Fruit fly (Drosophila melanogaster) whole organism, embryonic: ENCODE results near the gene cmet.
A peak's percentile ranks its signal among the peaks of the same experiment; 100 is the strongest.

Source experiments
- Ada2b ChIP-seq: fragments of 200-800 bp; sonication (Bioruptor generic); IDR thresholded peaks from 2 replicates; pipeline ENCODE4 v1.3.6; 2022; ENCODE audit warnings: missing biosample characterization, missing genetic modification characterization
- CG12071 ChIP-seq: fragments of 200-800 bp; sonication (Bioruptor generic); optimal IDR thresholded peaks from 3 replicates; lab custom pipeline; 2018; ENCODE audit warnings: missing biosample characterization, mild to moderate bottlenecking, missing genetic modification characterization
- CG13287 ChIP-seq: fragments of 200-800 bp; sonication (Bioruptor generic); IDR thresholded peaks from 2 replicates; pipeline ENCODE4 v1.3.6; 2022; ENCODE audit warnings: missing biosample characterization, missing genetic modification characterization; ENCODE audit not compliant: partially characterized antibody
- CG13894 ChIP-seq: fragments of 200-800 bp; sonication (Bioruptor generic); optimal IDR thresholded peaks from 3 replicates; lab custom pipeline; 2018; ENCODE audit warnings: missing biosample characterization, mild to moderate bottlenecking, missing genetic modification characterization, moderate library complexity
- CG14441 ChIP-seq: fragments of 200-800 bp; sonication (Bioruptor generic); IDR thresholded peaks from 2 replicates; pipeline ENCODE4 v1.3.6; 2022; ENCODE audit warnings: missing biosample characterization, missing genetic modification characterization
- CG1647 ChIP-seq: fragments of 200-800 bp; sonication (Bioruptor generic); optimal IDR thresholded peaks from 3 replicates; lab custom pipeline; 2016; ENCODE audit warnings: missing biosample characterization, missing genetic modification characterization
- CG18599 ChIP-seq: fragments of 200-800 bp; sonication (Bioruptor generic); optimal IDR thresholded peaks from 3 replicates; lab custom pipeline; 2017; ENCODE audit warnings: missing biosample characterization, missing genetic modification characterization, mild to moderate bottlenecking, moderate library complexity, missing genetic modification reagents
- CG18619 ChIP-seq: fragments of 200-800 bp; sonication (Bioruptor generic); optimal IDR thresholded peaks from 3 replicates; lab custom pipeline; 2017; ENCODE audit warnings: missing biosample characterization, mild to moderate bottlenecking, missing genetic modification characterization
- CG31365 ChIP-seq: fragments of 200-800 bp; sonication (Bioruptor generic); optimal IDR thresholded peaks from 2 replicates; lab custom pipeline; 2018; ENCODE audit warnings: missing biosample characterization, mild to moderate bottlenecking, missing genetic modification characterization
- CG34224 ChIP-seq: fragments of 200-800 bp; sonication (Bioruptor generic); IDR thresholded peaks from 3 replicates; pipeline ENCODE4 v1.3.6; 2022; ENCODE audit warnings: missing biosample characterization, missing genetic modification characterization; ENCODE audit not compliant: partially characterized antibody
- CG4854 ChIP-seq: fragments of 200-800 bp; sonication (Bioruptor generic); optimal IDR thresholded peaks from 2 replicates; lab custom pipeline; 2016; ENCODE audit warnings: missing biosample characterization, missing genetic modification characterization, inconsistent platforms
- CG6765 ChIP-seq: fragments of 200-800 bp; sonication (Bioruptor generic); optimal IDR thresholded peaks from 3 replicates; lab custom pipeline; 2017; ENCODE audit warnings: missing biosample characterization, mild to moderate bottlenecking, missing genetic modification characterization
- CG7271 ChIP-seq: fragments of 200-800 bp; sonication (Bioruptor generic); optimal IDR thresholded peaks from 2 replicates; lab custom pipeline; 2018; ENCODE audit warnings: missing biosample characterization, mild to moderate bottlenecking, missing genetic modification characterization, moderate library complexity
- CG8290 ChIP-seq, 3 experiments: fragments of 200-800 bp; sonication (Bioruptor generic); optimal IDR thresholded peaks; 2 replicates each; lab custom pipeline; 2016 to 2019; ENCODE audit warnings: missing biosample characterization in 3 of 3, missing genetic modification characterization in 3 of 3, mild to moderate bottlenecking in 2 of 3, moderate library complexity in 1 of 3
- CG8765 ChIP-seq: fragments of 200-800 bp; sonication (Bioruptor generic); IDR thresholded peaks from 2 replicates; pipeline ENCODE4 v1.3.6; 2022; ENCODE audit warnings: missing biosample characterization, missing genetic modification characterization
- CG8944 ChIP-seq: fragments of 200-800 bp; sonication (Bioruptor generic); optimal IDR thresholded peaks from 3 replicates; lab custom pipeline; 2016; ENCODE audit warnings: missing biosample characterization, missing genetic modification characterization
- D19B ChIP-seq: fragments of 200-800 bp; sonication (Bioruptor generic); optimal IDR thresholded peaks from 2 replicates; lab custom pipeline; 2017; ENCODE audit warnings: missing biosample characterization, mild to moderate bottlenecking, missing genetic modification characterization
- Deaf1 ChIP-seq: fragments of 200-800 bp; optimal IDR thresholded peaks from 3 replicates; lab custom pipeline; 2019; ENCODE audit warnings: missing biosample characterization, mild to moderate bottlenecking, missing genetic modification characterization, moderate library complexity
- Dref ChIP-seq: fragments of 200-800 bp; sonication (Bioruptor generic); IDR thresholded peaks from 2 replicates; pipeline ENCODE4 v1.3.6; 2022; ENCODE audit warnings: missing biosample characterization, missing genetic modification characterization
- ERR ChIP-seq: fragments of 200-800 bp; sonication (Bioruptor generic); optimal IDR thresholded peaks from 2 replicates; lab custom pipeline; 2016; ENCODE audit warnings: missing biosample characterization, missing genetic modification characterization
- Ets97D ChIP-seq: fragments of 200-800 bp; sonication (Bioruptor generic); optimal IDR thresholded peaks from 3 replicates; lab custom pipeline; 2016; ENCODE audit warnings: missing biosample characterization, missing genetic modification characterization
- Gug ChIP-seq: fragments of 200-800 bp; sonication (Bioruptor generic); IDR thresholded peaks from 4 replicates; pipeline ENCODE4 v1.3.6; 2022; ENCODE audit warnings: missing biosample characterization, missing genetic modification characterization
- Hey ChIP-seq: fragments of 200-800 bp; sonication (Bioruptor generic); optimal IDR thresholded peaks from 3 replicates; lab custom pipeline; 2018; ENCODE audit warnings: missing biosample characterization, mild to moderate bottlenecking, missing genetic modification characterization
- Hr39 ChIP-seq: fragments of >200 bp; optimal IDR thresholded peaks from 2 replicates; lab custom pipeline; 2017
- NFAT ChIP-seq: fragments of 200-800 bp; sonication (Bioruptor generic); IDR thresholded peaks from 2 replicates; pipeline ENCODE4 v1.3.6; 2022; ENCODE audit warnings: missing biosample characterization, missing genetic modification characterization
- Opbp ChIP-seq: fragments of 200-800 bp; sonication (Bioruptor generic); IDR thresholded peaks from 3 replicates; pipeline ENCODE4 v1.3.6; 2022; ENCODE audit warnings: missing biosample characterization, missing genetic modification characterization; ENCODE audit not compliant: partially characterized antibody
- Optix ChIP-seq: fragments of 200-800 bp; sonication (Bioruptor generic); IDR thresholded peaks from 3 replicates; pipeline ENCODE4 v1.3.6; 2022; ENCODE audit warnings: missing biosample characterization, missing genetic modification characterization
- Poxn ChIP-seq: fragments of 200-800 bp; sonication (Bioruptor generic); IDR thresholded peaks from 2 replicates; pipeline ENCODE4 v1.3.6; 2022; ENCODE audit warnings: missing biosample characterization, missing genetic modification characterization
- Ravus ChIP-seq: fragments of 200-800 bp; sonication (Bioruptor generic); IDR thresholded peaks from 2 replicates; pipeline ENCODE4 v1.3.6; 2022; ENCODE audit warnings: missing biosample characterization, missing genetic modification characterization
- Rfx ChIP-seq: fragments of 200-800 bp; sonication (Bioruptor generic); IDR thresholded peaks from 2 replicates; pipeline ENCODE4 v1.3.6; 2022; ENCODE audit warnings: missing biosample characterization, missing genetic modification characterization
- Scr ChIP-seq: fragments of 200-800 bp; sonication (Bioruptor generic); IDR thresholded peaks from 2 replicates; pipeline ENCODE4 v1.3.6; 2022; ENCODE audit warnings: missing biosample characterization, missing genetic modification characterization; ENCODE audit not compliant: partially characterized antibody
- Vsx1 ChIP-seq: fragments of 200-800 bp; sonication (Bioruptor generic); optimal IDR thresholded peaks from 2 replicates; lab custom pipeline; 2017; ENCODE audit warnings: missing biosample characterization, mild to moderate bottlenecking, missing genetic modification characterization, missing genetic modification reagents
- ftz-f1 ChIP-seq: fragments of 200-800 bp; sonication (Bioruptor generic); optimal IDR thresholded peaks from 2 replicates; lab custom pipeline; 2016; ENCODE audit warnings: missing biosample characterization, missing genetic modification characterization
- gfzf ChIP-seq: fragments of 200-800 bp; sonication (Bioruptor generic); optimal IDR thresholded peaks from 2 replicates; lab custom pipeline; 2016; ENCODE audit warnings: missing biosample characterization, mild to moderate bottlenecking, missing genetic modification characterization, moderate library complexity
- grau ChIP-seq: fragments of 200-800 bp; optimal IDR thresholded peaks from 3 replicates; lab custom pipeline; 2019; ENCODE audit warnings: missing biosample characterization, mild to moderate bottlenecking, missing genetic modification characterization, moderate library complexity
- ham ChIP-seq: fragments of 200-800 bp; sonication (Bioruptor generic); IDR thresholded peaks from 2 replicates; pipeline ENCODE4 v1.3.6; 2022; ENCODE audit warnings: missing biosample characterization, missing genetic modification characterization
- ken ChIP-seq: fragments of 200-800 bp; sonication (Bioruptor generic); IDR thresholded peaks from 3 replicates; pipeline ENCODE4 v1.3.6; 2022; ENCODE audit warnings: missing biosample characterization, missing genetic modification characterization
- lmd ChIP-seq: fragments of 200-800 bp; sonication (Bioruptor generic); IDR thresholded peaks from 2 replicates; pipeline ENCODE4 v1.3.6; 2022; ENCODE audit warnings: missing biosample characterization, missing genetic modification characterization
- oc ChIP-seq: fragments of 200-800 bp; sonication (Bioruptor generic); optimal IDR thresholded peaks from 2 replicates; lab custom pipeline; 2018; ENCODE audit warnings: missing biosample characterization, mild to moderate bottlenecking, missing genetic modification characterization, moderate library complexity
- pfk ChIP-seq: fragments of 200-800 bp; sonication (Bioruptor generic); optimal IDR thresholded peaks from 2 replicates; lab custom pipeline; 2018; ENCODE audit warnings: missing biosample characterization, mild to moderate bottlenecking, missing genetic modification characterization, moderate library complexity
- phol ChIP-seq: fragments of 200-800 bp; sonication (Bioruptor generic); optimal IDR thresholded peaks from 3 replicates; lab custom pipeline; 2018; ENCODE audit warnings: missing biosample characterization, mild to moderate bottlenecking, missing genetic modification characterization, moderate library complexity
- ranshi ChIP-seq: fragments of 200-800 bp; sonication (Bioruptor generic); IDR thresholded peaks from 2 replicates; pipeline ENCODE4 v1.3.6; 2022; ENCODE audit warnings: missing biosample characterization, missing genetic modification characterization
- row ChIP-seq: fragments of 200-800 bp; sonication (Bioruptor generic); IDR thresholded peaks from 3 replicates; pipeline ENCODE4 v1.3.6; 2022; ENCODE audit warnings: missing biosample characterization, missing genetic modification characterization
- run ChIP-seq: fragments of 200-800 bp; sonication (Bioruptor generic); optimal IDR thresholded peaks from 3 replicates; lab custom pipeline; 2018; ENCODE audit warnings: missing biosample characterization, mild to moderate bottlenecking, missing genetic modification characterization
- salm ChIP-seq: fragments of 200-800 bp; sonication (Bioruptor generic); optimal IDR thresholded peaks from 2 replicates; lab custom pipeline; 2018; ENCODE audit warnings: missing biosample characterization, mild to moderate bottlenecking, missing genetic modification characterization
- sima ChIP-seq: fragments of 200-800 bp; sonication (Bioruptor generic); optimal IDR thresholded peaks from 2 replicates; lab custom pipeline; 2016; ENCODE audit warnings: missing biosample characterization, missing genetic modification characterization
- sna ChIP-seq: fragments of 200-800 bp; sonication (Bioruptor generic); IDR thresholded peaks from 2 replicates; pipeline ENCODE4 v1.3.6; 2022; ENCODE audit warnings: missing biosample characterization, missing genetic modification characterization; ENCODE audit not compliant: partially characterized antibody
- tap ChIP-seq: fragments of 200-800 bp; optimal IDR thresholded peaks from 3 replicates; lab custom pipeline; 2019; ENCODE audit warnings: missing biosample characterization, mild to moderate bottlenecking, missing genetic modification characterization, moderate library complexity
- unc-4 ChIP-seq: fragments of 200-800 bp; sonication (Bioruptor generic); IDR thresholded peaks from 2 replicates; pipeline ENCODE4 v1.3.6; 2022; ENCODE audit warnings: missing biosample characterization, missing genetic modification characterization; ENCODE audit not compliant: partially characterized antibody
- vfl ChIP-seq: fragments of 200-800 bp; sonication (Bioruptor generic); optimal IDR thresholded peaks from 2 replicates; lab custom pipeline; 2016; ENCODE audit warnings: missing biosample characterization, missing genetic modification characterization
- wor ChIP-seq: fragments of 200-800 bp; sonication (Bioruptor generic); IDR thresholded peaks from 2 replicates; pipeline ENCODE4 v1.3.6; 2022; ENCODE audit warnings: missing biosample characterization, missing genetic modification characterization
- yki ChIP-seq: fragments of >200 bp; optimal IDR thresholded peaks from 3 replicates; lab custom pipeline; 2018

Gene cmet

dm6 chr2L:11222079-11222478, 46.7 kb downstream of the cmet start (continued):
- no peak for TF ChIP-seq sna (GFP tag; lab: Robert Waterston, UW)
- TF ChIP-seq Hey (tag; lab: Kevin White, UChicago): no peak
- no peak for TF ChIP-seq Ets97D
- no peak for TF ChIP-seq ken (GFP tag; lab: Robert Waterston, UW)
- TF ChIP-seq CG1647 (GFP tag; lab: Kevin White, UChicago): no peak
- TF ChIP-seq Rfx: no peak
- no peak for TF ChIP-seq oc (tag; lab: Kevin White, UChicago)
- TF ChIP-seq ftz-f1 (GFP tag; lab: Kevin White, UChicago): no peak
- no peak for TF ChIP-seq CG12071 (GFP tag; lab: Kevin White, UChicago)
- no peak for TF ChIP-seq sima (GFP tag; lab: Kevin White, UChicago)
- TF ChIP-seq ERR: no peak
- peak; percentile 21 for TF ChIP-seq phol (tag; lab: Kevin White, UChicago)
- no peak for TF ChIP-seq CG14441
- TF ChIP-seq lmd (GFP tag; lab: Robert Waterston, UW): no peak
- no peak for TF ChIP-seq pfk
- TF ChIP-seq wor: no peak
- TF ChIP-seq yki (lab: Kevin White, UChicago): no peak
- no peak for TF ChIP-seq Vsx1 (GFP tag; lab: Kevin White, UChicago)
- 0 out of 4 replicates have a peak, but pooled peaks have one; percentile 26 for TF ChIP-seq Gug
- TF ChIP-seq vfl (GFP tag; lab: Kevin White, UChicago): no peak
- no peak for TF ChIP-seq Deaf1
- no peak for TF ChIP-seq CG31365
- no peak for TF ChIP-seq run (tag; lab: Kevin White, UChicago)
- TF ChIP-seq Ada2b (GFP tag; lab: Robert Waterston, UW): no peak
- TF ChIP-seq salm (tag; lab: Kevin White, UChicago): no peak
- no peak for TF ChIP-seq Optix (GFP tag; lab: Robert Waterston, UW)
- TF ChIP-seq tap (tag; lab: Kevin White, UChicago): no peak
- no peak for TF ChIP-seq NFAT (GFP tag; lab: Robert Waterston, UW)
- TF ChIP-seq Poxn (GFP tag; lab: Robert Waterston, UW): no peak
- no peak for TF ChIP-seq CG13894
- TF ChIP-seq CG8290 (GFP tag; optimal IDR thresholded peaks at IDR 0.05; lab: Kevin White, UChicago): no peak
- TF ChIP-seq CG8290 (tag; optimal IDR thresholded peaks at IDR 0.05; lab: Kevin White, UChicago): no peak
- no peak for TF ChIP-seq CG13287
- TF ChIP-seq row: peak; percentile 41; the same call in 2 of the 3 replicates
- no peak for TF ChIP-seq CG8944 (GFP tag; lab: Kevin White, UChicago)
- TF ChIP-seq Scr (GFP tag; lab: Robert Waterston, UW): no peak
- no peak for TF ChIP-seq CG6765 (GFP tag; lab: Kevin White, UChicago)
- TF ChIP-seq ranshi: no peak
- no peak for TF ChIP-seq ham
- peak; percentile 23 for TF ChIP-seq grau
- no peak for TF ChIP-seq Ravus (GFP tag; lab: Robert Waterston, UW)
- no peak for TF ChIP-seq Hr39 (lab: Kevin White, UChicago)
- TF ChIP-seq CG18619 (GFP tag; lab: Kevin White, UChicago): no peak
- 0 out of 2 replicates have a peak, but pooled peaks have one; percentile 21 for TF ChIP-seq CG8765 (GFP tag; lab: Robert Waterston, UW)
- no peak for TF ChIP-seq CG7271 (tag; lab: Kevin White, UChicago)
- TF ChIP-seq CG34224 (GFP tag; lab: Robert Waterston, UW): no peak
- no peak for TF ChIP-seq unc-4
- TF ChIP-seq Dref (GFP tag; lab: Robert Waterston, UW): no peak
- TF ChIP-seq gfzf: no peak
- no peak for TF ChIP-seq D19B
- peak; percentile 16 for TF ChIP-seq CG18599
- no peak for TF ChIP-seq Opbp (GFP tag; lab: Robert Waterston, UW)
- TF ChIP-seq CG4854 (GFP tag; lab: Kevin White, UChicago): no peak
